Worm (Caenorhabditis elegans): Measurements from ENCODE around the gene T07F12.2.

Gene T07F12.2

DNA sequence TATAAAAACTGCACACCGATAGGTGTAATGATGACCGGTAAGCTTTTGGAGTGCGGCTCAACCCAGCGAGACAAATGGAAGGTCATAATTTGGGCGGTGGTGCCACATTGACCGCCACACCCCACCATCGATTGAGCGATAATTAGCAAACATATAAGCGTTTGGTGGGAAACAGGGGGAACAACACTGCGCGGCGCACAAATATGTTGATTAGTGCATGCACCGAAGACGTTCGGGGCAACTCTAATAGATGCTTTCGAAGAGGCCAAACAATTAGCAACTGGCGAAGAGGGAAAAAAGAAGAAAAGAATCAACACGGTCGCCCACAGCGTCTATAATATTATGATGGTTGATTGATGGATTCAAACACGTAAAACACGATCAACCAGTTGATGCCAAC, 8.7 kb upstream of the T07F12.2 start:
- no peak for TF ChIP-seq F13C5.2 (tag; optimal IDR thresholded peaks at IDR 0.05)
- peak; percentile 54 for TF ChIP-seq hmg-4 (GFP tag; optimal IDR thresholded peaks at IDR 0.05)
- TF ChIP-seq tbx-11 (GFP tag; IDR thresholded peaks at IDR 0.05): no peak
- TF ChIP-seq tbx-37 (GFP tag; conservative IDR thresholded peaks at IDR 0.05): no peak
- TF ChIP-seq aly-1 (tag; optimal IDR thresholded peaks at IDR 0.05): no peak
- TF ChIP-seq tra-4 (tag; optimal IDR thresholded peaks at IDR 0.05): no peak

DNA sequence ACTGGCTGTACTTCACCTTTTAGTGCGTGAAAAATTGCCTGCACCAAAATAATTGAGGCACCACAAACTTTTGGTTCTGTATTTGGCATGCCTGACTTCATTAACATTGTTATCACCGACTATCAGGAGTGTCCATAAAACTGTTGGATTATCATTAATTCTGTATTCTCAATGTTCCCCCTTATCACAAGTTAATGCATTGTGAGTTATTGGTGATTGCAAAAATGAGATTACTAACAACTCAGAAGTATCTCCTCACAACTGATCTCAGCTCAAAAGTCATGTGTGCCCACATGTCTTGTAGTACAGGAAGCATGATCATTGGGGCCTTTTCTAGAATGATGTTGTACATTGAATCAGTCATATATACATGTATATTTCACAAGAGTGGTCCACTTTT, 4.4 kb upstream of the T07F12.2 start, which contains the start of gene arrd-23:
arrd-23 (plus strand) TSS at position 301 of the 400 bp plus-strand sequence.
- TF ChIP-seq scrt-1 (GFP tag; IDR thresholded peaks at IDR 0.05) (no peak), B0310.2 (tag; optimal IDR thresholded peaks at IDR 0.05) (no peak), flt-1 (GFP tag; IDR thresholded peaks at IDR 0.05) (no peak), F13C5.2 (tag; optimal IDR thresholded peaks at IDR 0.05) (no peak), hmg-4 (GFP tag; optimal IDR thresholded peaks at IDR 0.05) (no peak), ama-1 (optimal IDR thresholded peaks at IDR 0.05) (no peak), sea-1 (GFP tag; conservative IDR thresholded peaks at IDR 0.05) (no peak), tbx-37 (GFP tag; conservative IDR thresholded peaks at IDR 0.05) (no peak), pes-1 (GFP tag; IDR thresholded peaks at IDR 0.05) (no peak), ets-7 (tag; optimal IDR thresholded peaks at IDR 0.05) (no peak), hnd-1 (tag; optimal IDR thresholded peaks at IDR 0.05) (no peak)

DNA sequence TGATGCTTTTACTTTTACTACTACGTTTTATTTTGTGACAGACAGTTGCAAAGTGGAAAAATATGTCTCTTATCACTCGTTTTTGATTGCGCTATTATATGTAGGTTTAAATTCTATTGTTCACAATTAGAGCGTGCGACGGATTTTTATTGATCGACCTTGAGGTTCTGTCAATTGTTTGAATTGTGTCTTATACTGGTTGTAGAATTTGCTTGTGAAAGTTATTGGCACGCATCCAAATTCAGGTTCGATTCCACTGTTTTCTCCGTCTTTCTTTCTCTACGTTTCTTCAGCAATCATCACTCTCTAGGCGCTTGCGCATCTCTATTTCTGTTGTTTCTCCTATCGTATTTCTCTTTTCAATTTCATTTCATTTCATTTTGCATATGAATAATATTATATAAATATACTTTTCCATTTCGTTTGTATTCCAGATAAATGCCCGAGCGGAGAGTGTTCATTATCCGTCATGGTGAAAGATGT, 3.6 kb downstream of the T07F12.2 start, which contains the start of gene T07F12.1:
T07F12.1 (plus strand) TSS at position 433 of the 483 bp plus-strand sequence.
- no peak for TF ChIP-seq flt-1 (GFP tag; IDR thresholded peaks at IDR 0.05)
- TF ChIP-seq hmg-4 (GFP tag; optimal IDR thresholded peaks at IDR 0.05): no peak
- TF ChIP-seq tbx-11 (GFP tag; IDR thresholded peaks at IDR 0.05): no peak
- no peak for TF ChIP-seq tbx-37 (GFP tag; conservative IDR thresholded peaks at IDR 0.05)
- TF ChIP-seq tra-4 (tag; optimal IDR thresholded peaks at IDR 0.05): no peak
- no peak for TF ChIP-seq F13C5.2 (tag; optimal IDR thresholded peaks at IDR 0.05)
- TF ChIP-seq hnd-1 (tag; optimal IDR thresholded peaks at IDR 0.05): no peak
- TF ChIP-seq scrt-1 (GFP tag; IDR thresholded peaks at IDR 0.05): no peak
- no peak for TF ChIP-seq aly-1 (tag; optimal IDR thresholded peaks at IDR 0.05)
- no peak for TF ChIP-seq sea-1 (GFP tag; conservative IDR thresholded peaks at IDR 0.05)
- TF ChIP-seq ama-1 (optimal IDR thresholded peaks at IDR 0.05): no peak

DNA sequence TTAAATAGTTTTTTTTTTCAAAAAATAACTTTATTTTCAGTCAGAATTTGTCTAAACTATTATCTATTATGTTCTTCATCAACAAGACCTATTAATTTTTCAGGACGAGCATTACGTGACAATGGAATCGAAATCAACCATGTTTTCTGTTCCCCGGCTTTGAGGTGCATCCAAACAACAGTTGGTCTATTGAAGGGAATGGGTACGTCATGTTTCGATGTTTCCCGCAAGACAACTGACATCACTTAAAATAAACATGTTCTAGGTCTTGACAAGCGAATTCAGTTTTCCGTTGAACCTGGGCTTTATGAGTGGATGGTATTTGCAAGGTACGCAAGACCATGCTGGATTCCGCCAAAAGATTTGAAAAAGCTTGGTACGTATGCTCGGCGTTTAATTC, 5.2 kb downstream of the T07F12.2 start:
- TF ChIP-seq tbx-37 (GFP tag; conservative IDR thresholded peaks at IDR 0.05) (no peak), scrt-1 (GFP tag; IDR thresholded peaks at IDR 0.05) (no peak), pes-1 (GFP tag; IDR thresholded peaks at IDR 0.05) (no peak), hmg-4 (GFP tag; optimal IDR thresholded peaks at IDR 0.05) (no peak), ceh-36 (tag; optimal IDR thresholded peaks at IDR 0.05) (no peak), tbx-11 (GFP tag; IDR thresholded peaks at IDR 0.05) (no peak), tra-4 (tag; optimal IDR thresholded peaks at IDR 0.05) (no peak), ets-7 (tag; optimal IDR thresholded peaks at IDR 0.05) (no peak), ama-1 (optimal IDR thresholded peaks at IDR 0.05) (no peak), aly-1 (tag; optimal IDR thresholded peaks at IDR 0.05) (no peak), hnd-1 (tag; optimal IDR thresholded peaks at IDR 0.05) (no peak), sea-1 (GFP tag; conservative IDR thresholded peaks at IDR 0.05) (no peak)

DNA sequence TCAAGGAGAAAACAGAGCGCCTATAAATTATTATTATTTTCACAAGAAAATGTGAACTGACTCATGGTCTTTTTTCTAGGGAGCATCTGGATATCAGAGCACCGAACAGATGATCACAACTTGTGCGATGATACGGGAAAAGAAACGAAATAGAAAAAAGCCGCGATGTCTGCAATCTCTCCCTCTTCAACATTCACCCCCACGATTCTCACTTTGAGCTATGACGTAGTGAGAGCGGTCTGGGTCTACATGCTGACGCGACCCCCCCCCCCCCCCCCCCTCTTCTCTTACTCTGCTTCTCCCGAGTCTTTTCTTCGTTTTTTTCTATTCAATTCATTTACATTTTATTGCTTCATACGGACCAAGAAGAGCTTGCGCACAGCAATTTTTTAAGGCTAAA, 9.6 kb downstream of the T07F12.2 start:
- no peak for TF ChIP-seq flt-1 (GFP tag; IDR thresholded peaks at IDR 0.05)
- TF ChIP-seq hmg-4 (GFP tag; optimal IDR thresholded peaks at IDR 0.05): peak; percentile 37

DNA sequence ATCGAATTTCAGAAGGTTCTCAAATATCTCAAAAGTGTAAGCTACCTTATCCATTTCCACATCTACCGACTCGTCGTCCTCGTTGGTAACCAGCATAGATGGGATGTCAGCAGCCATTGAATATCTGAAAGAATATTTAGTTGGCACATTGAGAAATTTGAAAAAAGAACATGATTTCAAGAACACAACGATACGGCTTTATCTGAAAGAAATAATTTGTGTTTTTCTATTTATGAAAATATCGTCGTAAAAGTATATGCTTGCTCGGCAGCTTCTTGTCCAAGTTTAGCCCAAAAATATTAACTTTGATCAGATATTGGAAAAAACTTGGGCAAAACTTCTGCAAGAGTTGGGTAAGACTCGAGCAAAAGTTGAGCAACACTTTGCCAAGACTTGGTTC, 10.6 kb downstream of the T07F12.2 start, which contains the start of gene T07F12.4:
T07F12.4 (minus strand) TSS at position 130 of the 400 bp plus-strand sequence.
- TF ChIP-seq sea-1 (GFP tag; conservative IDR thresholded peaks at IDR 0.05): no peak
- no peak for TF ChIP-seq tbx-37 (GFP tag; conservative IDR thresholded peaks at IDR 0.05)
- TF ChIP-seq ama-1 (optimal IDR thresholded peaks at IDR 0.05): no peak
- no peak for TF ChIP-seq hnd-1 (tag; optimal IDR thresholded peaks at IDR 0.05)
- TF ChIP-seq pes-1 (GFP tag; IDR thresholded peaks at IDR 0.05): no peak
- no peak for TF ChIP-seq hmg-4 (GFP tag; optimal IDR thresholded peaks at IDR 0.05)
- TF ChIP-seq tra-4 (tag; optimal IDR thresholded peaks at IDR 0.05): no peak
- TF ChIP-seq ceh-13 (GFP tag; optimal IDR thresholded peaks at IDR 0.05): no peak

DNA sequence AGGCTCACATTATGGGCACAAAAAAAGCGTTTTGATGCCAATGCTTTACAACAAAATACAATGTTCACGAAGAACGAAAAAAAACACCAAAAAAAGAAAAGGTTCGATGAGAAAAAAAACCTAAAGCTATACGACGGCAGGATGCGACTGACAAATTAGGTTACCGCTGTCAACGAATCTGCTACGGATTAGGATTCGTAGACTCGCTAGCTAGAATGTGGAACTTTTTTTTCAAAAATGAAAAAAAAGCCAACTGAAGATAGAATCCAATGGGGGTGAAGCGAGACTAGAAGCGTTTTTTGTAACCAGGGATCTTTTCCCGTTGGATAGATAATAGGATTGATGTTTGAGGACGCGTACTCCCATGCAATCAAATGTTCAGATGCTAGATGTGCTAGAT, 11.9 kb downstream of the T07F12.2 start:
- TF ChIP-seq pes-1 (GFP tag; IDR thresholded peaks at IDR 0.05) (no peak), tbx-37 (GFP tag; conservative IDR thresholded peaks at IDR 0.05) (no peak), sea-1 (GFP tag; conservative IDR thresholded peaks at IDR 0.05) (no peak), flt-1 (GFP tag; IDR thresholded peaks at IDR 0.05) (no peak), B0310.2 (tag; optimal IDR thresholded peaks at IDR 0.05) (no peak), tra-4 (tag; optimal IDR thresholded peaks at IDR 0.05) (no peak), aly-1 (tag; optimal IDR thresholded peaks at IDR 0.05) (no peak), ama-1 (optimal IDR thresholded peaks at IDR 0.05) (no peak), scrt-1 (GFP tag; IDR thresholded peaks at IDR 0.05) (no peak), hnd-1 (tag; optimal IDR thresholded peaks at IDR 0.05) (no peak)

DNA sequence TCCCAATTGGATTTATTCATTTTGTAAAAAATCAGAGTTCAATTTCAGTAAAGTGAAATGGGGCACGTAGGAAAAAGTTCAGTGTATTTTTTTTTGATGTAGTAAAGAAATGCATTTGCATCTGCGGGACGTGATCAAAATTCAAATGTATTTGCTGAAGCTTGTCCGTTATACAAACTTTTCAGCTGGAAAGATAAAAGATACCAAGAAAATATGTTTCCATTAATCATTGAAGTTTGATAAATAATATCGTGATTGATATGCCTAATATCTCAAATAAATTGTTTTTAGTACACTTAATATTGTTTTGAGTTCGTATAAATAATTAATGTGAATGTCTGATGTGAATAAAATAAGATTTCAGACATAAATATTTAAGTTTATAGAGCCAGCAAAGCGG, 12.3 kb downstream of the T07F12.2 start:
- TF ChIP-seq sea-1 (GFP tag; conservative IDR thresholded peaks at IDR 0.05) (no peak), B0310.2 (tag; optimal IDR thresholded peaks at IDR 0.05) (no peak), hnd-1 (tag; optimal IDR thresholded peaks at IDR 0.05) (no peak)

DNA sequence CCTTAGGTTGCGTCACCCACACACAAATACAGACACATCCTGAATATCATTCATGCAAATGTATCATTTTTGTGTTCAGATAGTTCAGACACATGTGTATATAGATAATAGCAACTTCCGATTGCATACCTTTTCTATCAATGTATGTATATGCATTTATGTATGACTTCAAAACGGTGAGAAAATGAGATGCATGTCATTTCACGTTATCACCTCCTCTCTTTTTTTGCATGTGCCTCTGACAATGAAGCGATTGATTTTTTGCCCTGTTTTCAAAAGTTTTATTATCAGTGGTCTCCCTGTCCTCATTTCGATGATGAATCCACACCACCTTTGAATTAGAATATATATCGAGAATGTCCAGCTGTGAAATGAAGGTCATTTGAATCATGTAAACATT, 15.8 kb downstream of the T07F12.2 start, which contains the start of gene K05B2.2:
K05B2.2 (plus strand) TSS at position 278 of the 400 bp plus-strand sequence.
- TF ChIP-seq F13C5.2 (tag; optimal IDR thresholded peaks at IDR 0.05): no peak
- no peak for TF ChIP-seq ama-1 (optimal IDR thresholded peaks at IDR 0.05)
- TF ChIP-seq ets-7 (tag; optimal IDR thresholded peaks at IDR 0.05): no peak
- no peak for TF ChIP-seq sea-1 (GFP tag; conservative IDR thresholded peaks at IDR 0.05)
- TF ChIP-seq hmbx-1 (tag; optimal IDR thresholded peaks at IDR 0.05): no peak
- no peak for TF ChIP-seq aly-1 (tag; optimal IDR thresholded peaks at IDR 0.05)
- TF ChIP-seq ceh-36 (tag; optimal IDR thresholded peaks at IDR 0.05): no peak
- no peak for TF ChIP-seq hmg-4 (GFP tag; optimal IDR thresholded peaks at IDR 0.05)

Measured in whole organism, early embryonic.